Worm (Caenorhabditis elegans): Measurements from ENCODE around the gene Y53F4B.51.

ce11 chrII:15025100-15025499 lies 10.9 kb upstream of the Y53F4B.51 start:
- TF ChIP-seq nhr-76 (tag; optimal IDR thresholded peaks at IDR 0.05) = no peak
- TF ChIP-seq hlh-11 (tag; optimal IDR thresholded peaks at IDR 0.05) = no peak
- no peak for TF ChIP-seq ama-1 (optimal IDR thresholded peaks at IDR 0.05)
- TF ChIP-seq lin-39 (tag; optimal IDR thresholded peaks at IDR 0.05) = no peak
- no peak for TF ChIP-seq pqm-1 (tag; optimal IDR thresholded peaks at IDR 0.05)
- TF ChIP-seq mdl-1 (tag; optimal IDR thresholded peaks at IDR 0.05) = no peak
- TF ChIP-seq dve-1 (tag; optimal IDR thresholded peaks at IDR 0.05; ENCODE audit: insufficient read depth) = no peak
- TF ChIP-seq dpl-1 (GFP tag; optimal IDR thresholded peaks at IDR 0.05) = no peak
- no peak for TF ChIP-seq tra-1 (GFP tag; IDR thresholded peaks at IDR 0.05)
- no peak for TF ChIP-seq daf-19 (GFP tag; conservative IDR thresholded peaks at IDR 0.05)
- TF ChIP-seq unc-39 (tag; optimal IDR thresholded peaks at IDR 0.05) = no peak
- no peak for TF ChIP-seq ztf-11 (tag; optimal IDR thresholded peaks at IDR 0.05)
- TF ChIP-seq nhr-11 (tag; optimal IDR thresholded peaks at IDR 0.05) = no peak
